Fruit fly (Drosophila melanogaster) whole organism, pupa: ENCODE results near the gene B-H2.

ENCODE experiments used
- CG10348 ChIP-seq: fragments of 200-800 bp; sonication (Bioruptor generic); IDR thresholded peaks from 2 replicates; pipeline ENCODE4 v1.3.6; 2022; ENCODE audit warnings: missing biosample characterization, missing genetic modification characterization
- CG13204 ChIP-seq: fragments of 200-800 bp; sonication (Bioruptor generic); optimal IDR thresholded peaks from 2 replicates; lab custom pipeline; 2018; ENCODE audit warnings: missing biosample characterization, mild to moderate bottlenecking, missing genetic modification characterization, moderate library complexity
- CG15710 ChIP-seq: fragments of 200-800 bp; sonication (Bioruptor generic); optimal IDR thresholded peaks from 2 replicates; lab custom pipeline; 2018; ENCODE audit warnings: missing biosample characterization, mild to moderate bottlenecking, missing genetic modification characterization, moderate library complexity
- CG32121 ChIP-seq: fragments of 200-800 bp; sonication (Bioruptor generic); IDR thresholded peaks from 2 replicates; pipeline ENCODE4 v1.3.6; 2022; ENCODE audit warnings: missing biosample characterization, missing genetic modification characterization
- CG4496 ChIP-seq: fragments of 200-800 bp; sonication (Bioruptor generic); IDR thresholded peaks from 3 replicates; pipeline ENCODE4 v1.3.6; 2022; ENCODE audit warnings: missing biosample characterization, missing genetic modification characterization
- EcR ChIP-seq: fragments of 200-800 bp; sonication (Bioruptor generic); optimal IDR thresholded peaks from 3 replicates; lab custom pipeline; 2019; ENCODE audit warnings: missing biosample characterization, missing genetic modification characterization, mild to moderate bottlenecking, moderate library complexity, missing genetic modification reagents
- Ets98B ChIP-seq: fragments of 200-800 bp; sonication (Bioruptor generic); IDR thresholded peaks from 2 replicates; pipeline ENCODE4 v1.3.6; 2022; ENCODE audit warnings: missing biosample characterization, missing genetic modification characterization
- Pif1B ChIP-seq: fragments of 200-800 bp; sonication (Bioruptor generic); optimal IDR thresholded peaks from 3 replicates; lab custom pipeline; 2016; ENCODE audit warnings: missing biosample characterization, missing genetic modification characterization
- fd96Ca ChIP-seq: fragments of 200-800 bp; sonication (Bioruptor generic); IDR thresholded peaks from 3 replicates; pipeline ENCODE4 v1.3.6; 2022; ENCODE audit warnings: missing biosample characterization, missing genetic modification characterization

- TF ChIP-seq Ets98B (no peak), EcR (GFP tag; lab: Kevin White, UChicago) (no peak), CG13204 (GFP tag; lab: Kevin White, UChicago) (no peak), Pif1B (no peak), CG32121 (no peak), fd96Ca (GFP tag; lab: Robert Waterston, UW) (no peak), CG10348 (GFP tag; lab: Robert Waterston, UW) (no peak), CG15710 (tag; lab: Kevin White, UChicago) (no peak), CG4496 (GFP tag; lab: Robert Waterston, UW) (no peak)
Measured at dm6 chrX:17265402-17266028, 48.9 kb upstream of the B-H2 start.
